Worm (Caenorhabditis elegans) whole organism, L2 larva: ENCODE data around the gene nep-5.

Experiments
- Y55F3AM.14 ChIP-seq: fragments of 200-800 bp; sonication (Bioruptor generic); optimal IDR thresholded peaks from 2 replicates; lab custom pipeline; 2018; ENCODE audit warnings: mild to moderate bottlenecking, missing genetic modification characterization, missing compliant biosample characterization
- ZK546.5 ChIP-seq: sonication (generic microtip); optimal IDR thresholded peaks from 2 replicates; lab custom pipeline; 2017; ENCODE audit warnings: missing biosample characterization, missing genetic modification characterization
- aly-2 ChIP-seq: fragments of 150-350 bp; optimal IDR thresholded peaks from 2 replicates; lab custom pipeline; 2014; ENCODE audit warnings: missing biosample characterization, missing genetic modification characterization
- ama-1 ChIP-seq: fragments of 150-350 bp; optimal IDR thresholded peaks from 2 replicates; lab custom pipeline; 2018; ENCODE audit warnings: inconsistent platforms
- ceh-16 ChIP-seq: fragments of 150-350 bp; optimal IDR thresholded peaks from 2 replicates; lab custom pipeline; 2014; ENCODE audit warnings: missing biosample characterization, missing genetic modification characterization
- elt-1 ChIP-seq: fragments of 150-350 bp; optimal IDR thresholded peaks from 2 replicates; lab custom pipeline; 2014; ENCODE audit warnings: missing biosample characterization, missing genetic modification characterization
- elt-3 ChIP-seq: sonication (generic microtip); optimal IDR thresholded peaks from 2 replicates; lab custom pipeline; 2017; ENCODE audit warnings: missing biosample characterization, missing genetic modification characterization
- mbf-1 ChIP-seq: sonication (generic microtip); optimal IDR thresholded peaks from 2 replicates; lab custom pipeline; 2017; ENCODE audit warnings: missing biosample characterization, missing genetic modification characterization
- nhr-129 ChIP-seq: fragments of 150-350 bp; optimal IDR thresholded peaks from 2 replicates; lab custom pipeline; 2014; ENCODE audit warnings: missing biosample characterization, missing genetic modification characterization
- nhr-237 ChIP-seq: fragments of 150-350 bp; optimal IDR thresholded peaks from 2 replicates; lab custom pipeline; 2014; ENCODE audit warnings: missing biosample characterization, missing genetic modification characterization
- unc-39 ChIP-seq: fragments of 150-350 bp; optimal IDR thresholded peaks from 2 replicates; lab custom pipeline; 2014; ENCODE audit warnings: missing biosample characterization, missing genetic modification characterization
- zag-1 ChIP-seq: fragments of 150-350 bp; optimal IDR thresholded peaks from 2 replicates; lab custom pipeline; 2014; ENCODE audit warnings: missing biosample characterization, missing genetic modification characterization
- ztf-4 ChIP-seq: fragments of 150-350 bp; optimal IDR thresholded peaks from 2 replicates; lab custom pipeline; 2014; ENCODE audit warnings: missing biosample characterization, missing genetic modification characterization

DNA sequence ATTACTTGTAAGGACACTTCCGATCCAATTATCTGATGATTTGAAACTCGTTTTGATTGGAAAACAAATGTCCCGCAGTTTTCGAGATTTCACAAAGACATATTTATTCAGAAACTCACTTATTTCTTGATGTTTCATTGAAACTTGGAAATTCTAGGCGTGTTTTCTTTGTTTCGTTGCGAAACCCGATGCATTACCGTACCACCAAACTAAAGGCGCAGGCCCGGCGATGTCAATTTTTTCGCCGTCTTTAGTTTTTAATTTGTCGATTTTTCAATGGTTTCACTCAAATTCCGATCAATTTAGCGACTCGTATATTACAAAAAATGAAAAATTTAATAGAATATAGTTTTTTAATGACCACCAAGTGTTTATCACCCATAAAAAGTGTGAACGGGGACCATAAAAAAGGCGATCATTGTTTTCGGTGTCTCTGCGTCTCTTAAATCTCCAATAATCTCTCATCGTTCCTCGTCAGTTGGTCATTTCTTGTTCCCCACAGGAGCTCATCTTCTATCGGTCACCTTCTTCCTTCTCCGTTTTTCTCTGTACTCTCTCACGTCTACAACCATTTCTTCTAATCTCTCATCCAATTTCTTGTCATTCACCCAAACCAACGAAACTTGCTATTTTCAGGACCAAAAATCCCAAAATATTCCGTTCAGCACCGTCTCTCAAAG, 22.1 kb upstream of the nep-5 start, which contains the start of gene clr-1:
- TF ChIP-seq nhr-129 (no peak), ZK546.5 (no peak), Y55F3AM.14 (GFP tag; lab: Kevin White, UChicago) (no peak), aly-2 (tag; lab: Kevin White, UChicago) (no peak), unc-39 (tag; lab: Kevin White, UChicago) (no peak), nhr-237 (tag; lab: Kevin White, UChicago) (no peak), zag-1 (tag; lab: Kevin White, UChicago) (no peak), ama-1 (lab: Kevin White, UChicago) (no peak), ceh-16 (tag; lab: Kevin White, UChicago) (no peak), elt-1 (tag; lab: Kevin White, UChicago) (no peak), mbf-1 (no peak), elt-3 (no peak), ztf-4 (tag; lab: Kevin White, UChicago) (no peak)
